Worm (Caenorhabditis elegans): ENCODE results near the gene rad-23.

DNA sequence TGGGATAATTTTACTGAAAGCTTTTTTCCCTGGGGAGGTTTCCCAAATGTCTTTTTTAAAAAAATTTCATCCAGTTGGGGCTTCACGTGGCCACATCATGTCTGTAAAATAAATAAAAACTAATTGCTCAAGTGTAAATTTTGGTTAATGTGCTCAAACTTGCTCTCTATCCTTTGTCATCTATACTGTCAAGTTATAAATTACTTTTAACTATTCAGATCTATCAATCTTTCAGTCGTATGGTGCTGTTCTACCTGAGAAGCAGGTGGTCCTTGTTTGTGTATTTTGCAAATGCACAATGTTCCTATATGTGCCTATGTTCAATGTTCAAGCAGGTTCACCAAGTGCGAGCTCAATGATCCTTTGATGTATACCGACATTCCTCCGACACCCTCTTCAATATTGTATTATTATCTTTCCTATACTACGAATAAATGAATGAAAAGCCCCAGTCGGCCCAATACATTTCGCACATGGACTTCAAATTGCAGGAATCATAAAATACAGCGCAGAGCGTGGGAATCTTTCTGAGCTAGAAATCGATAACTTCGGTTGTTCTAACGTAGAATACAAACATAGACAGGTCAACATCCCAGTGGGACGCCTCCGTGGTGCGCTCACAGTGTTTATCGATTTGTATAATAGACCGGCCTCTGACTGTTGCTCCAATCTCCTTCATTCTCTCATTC is 28.8 kb upstream of the rad-23 start, which contains the start of the genes sfxn-1.4 and C47D12.4:
- TF ChIP-seq flt-1 (GFP tag; IDR thresholded peaks at IDR 0.05) (no peak), ama-1 (optimal IDR thresholded peaks at IDR 0.05) (no peak)
